Worm (Caenorhabditis elegans) whole organism, young adult: Measurements from ENCODE around the gene F52H3.6.

Experiments
- F23B12.7 ChIP-seq: sonication (generic microtip); optimal IDR thresholded peaks from 2 replicates; lab custom pipeline; 2017; ENCODE audit warnings: missing genetic modification characterization, mild to moderate bottlenecking, missing compliant biosample characterization, antibody characterized with exemption, moderate library complexity; ENCODE audit not compliant: insufficient read depth
- F49E8.2 ChIP-seq: sonication (generic microtip); optimal IDR thresholded peaks from 3 replicates; lab custom pipeline; 2017; ENCODE audit warnings: missing genetic modification characterization, mild to moderate bottlenecking, missing compliant biosample characterization, antibody characterized with exemption, moderate library complexity; ENCODE audit not compliant: insufficient read depth
- F55B11.4 ChIP-seq: sonication (generic microtip); optimal IDR thresholded peaks from 2 replicates; lab custom pipeline; 2016; ENCODE audit warnings: missing compliant biosample characterization, missing genetic modification characterization, borderline replicate concordance; ENCODE audit not compliant: insufficient read depth
- bed-2 ChIP-seq: fragments of 200-800 bp; sonication (Bioruptor generic); IDR thresholded peaks from 2 replicates; pipeline ENCODE4 v1.3.6; 2022; ENCODE audit warnings: missing genetic modification reagents, missing genetic modification characterization, missing compliant biosample characterization
- dpl-1 ChIP-seq: fragments of 150-350 bp; optimal IDR thresholded peaks from 2 replicates; lab custom pipeline; 2014; ENCODE audit warnings: missing biosample characterization, missing genetic modification reagents, missing genetic modification characterization
- madf-3 ChIP-seq: fragments of 200-800 bp; sonication (Bioruptor generic); IDR thresholded peaks from 2 replicates; pipeline ENCODE4 v1.3.6; 2022; ENCODE audit warnings: missing genetic modification reagents, missing genetic modification characterization, missing compliant biosample characterization
- nhr-27 ChIP-seq: fragments of 200-800 bp; sonication (Bioruptor generic); optimal IDR thresholded peaks from 2 replicates; lab custom pipeline; 2018; ENCODE audit warnings: mild to moderate bottlenecking, missing genetic modification characterization, moderate library complexity, missing compliant biosample characterization
- nhr-80 ChIP-seq: sonication (generic microtip); optimal IDR thresholded peaks from 2 replicates; lab custom pipeline; 2016; ENCODE audit warnings: missing genetic modification characterization, missing compliant biosample characterization
- nhr-90 ChIP-seq: sonication (generic microtip); optimal IDR thresholded peaks from 2 replicates; lab custom pipeline; 2016; ENCODE audit warnings: missing genotype, mild to moderate bottlenecking, missing genetic modification characterization, missing compliant biosample characterization

DNA sequence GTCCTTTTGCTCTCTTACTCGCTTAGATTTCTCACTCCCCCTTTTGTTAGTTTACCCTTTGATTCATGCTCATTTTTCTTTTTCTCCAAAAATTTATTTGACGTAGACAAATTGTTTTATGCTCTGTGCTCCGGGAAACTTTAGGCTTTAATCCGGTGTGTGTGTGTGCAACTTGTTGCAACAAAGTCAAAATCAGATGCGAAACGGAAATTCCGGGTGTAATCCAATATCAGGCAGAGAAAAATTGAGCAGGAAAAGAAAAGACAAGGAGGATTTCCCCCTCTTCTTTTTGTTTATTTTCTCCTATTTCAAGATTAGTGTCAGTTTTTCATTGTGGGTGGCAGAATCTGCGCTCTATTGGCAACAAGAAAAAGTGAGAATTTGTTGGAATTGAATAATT, 35.7 kb downstream of the F52H3.6 start:
- TF ChIP-seq F55B11.4 (tag; lab: Kevin White, UChicago) (no peak), dpl-1 (GFP tag; lab: Kevin White, UChicago) (no peak), bed-2 (GFP tag; lab: Robert Waterston, UW) (no peak), nhr-80 (tag; lab: Kevin White, UChicago) (no peak), nhr-27 (tag; lab: Kevin White, UChicago) (no peak), madf-3 (GFP tag; lab: Robert Waterston, UW) (no peak), nhr-90 (tag; lab: Kevin White, UChicago) (no peak), F23B12.7 (tag; lab: Kevin White, UChicago) (no peak), F49E8.2 (tag; lab: Kevin White, UChicago) (no peak)
